Fruit fly (Drosophila melanogaster): ENCODE data around the gene fz2.

The fz2 gene

DNA sequence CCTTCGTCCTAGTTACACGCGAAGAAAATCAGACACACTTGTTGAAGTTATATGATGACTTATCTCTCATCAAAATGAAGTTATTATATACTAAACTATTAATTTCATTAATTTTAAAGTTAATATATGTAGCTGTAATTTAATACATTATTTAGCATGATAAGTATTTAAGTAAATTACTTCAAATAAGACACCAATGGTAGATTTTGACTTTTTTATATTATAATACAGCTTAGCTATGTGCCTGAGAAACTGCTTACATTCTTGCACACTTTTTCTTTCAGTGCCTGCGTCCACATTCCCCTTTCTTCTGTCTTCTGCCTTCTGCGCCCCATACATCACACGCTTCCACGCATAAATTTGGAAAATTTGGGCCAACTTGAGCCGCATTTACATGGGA is 16.5 kb upstream of the fz2 start:
- no peak for TF ChIP-seq CG17801 (GFP tag; optimal IDR thresholded peaks at IDR 0.05; ENCODE audit: partially characterized antibody)

DNA sequence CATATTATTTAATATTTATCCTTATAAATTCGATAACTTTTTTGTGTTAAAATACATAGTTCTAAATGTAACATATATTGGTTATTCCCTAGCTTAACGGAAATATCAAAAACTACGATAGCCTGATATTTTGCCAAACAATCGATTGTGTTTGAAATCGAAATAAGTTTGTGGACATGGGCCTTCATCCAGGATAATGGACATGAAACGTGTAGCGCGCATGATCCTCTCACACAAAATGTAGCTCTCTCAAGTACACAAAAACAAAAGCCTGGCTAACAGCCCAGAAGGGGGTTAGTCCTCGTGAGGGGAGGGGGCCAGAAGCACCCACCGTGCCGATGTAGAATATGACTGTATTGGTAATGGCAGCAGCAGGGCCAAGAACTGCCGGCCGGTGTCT is 2.6 kb upstream of the fz2 start:
- TF ChIP-seq CG17801 (GFP tag; optimal IDR thresholded peaks at IDR 0.05; ENCODE audit: partially characterized antibody), result no peak

DNA sequence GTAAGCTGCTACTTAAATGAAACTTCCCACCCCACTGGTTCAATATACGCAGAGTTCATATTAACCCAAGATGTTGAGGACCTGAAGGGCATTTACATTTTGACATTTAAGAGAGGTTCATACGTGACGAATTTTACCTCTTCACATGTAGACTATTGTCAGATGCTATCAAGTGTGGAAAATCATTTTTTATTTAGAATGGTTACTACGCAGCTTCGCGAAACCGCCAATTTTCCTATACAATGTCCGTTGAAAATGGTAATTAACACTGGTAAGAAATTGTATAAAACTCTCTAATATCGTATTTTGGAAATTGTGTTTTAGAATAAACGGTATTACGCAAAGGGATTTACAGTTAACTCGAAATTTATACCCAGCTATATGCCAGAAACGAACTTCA is 1.4 kb upstream of the fz2 start:
- no peak for TF ChIP-seq CG17801 (GFP tag; optimal IDR thresholded peaks at IDR 0.05; ENCODE audit: partially characterized antibody)

DNA sequence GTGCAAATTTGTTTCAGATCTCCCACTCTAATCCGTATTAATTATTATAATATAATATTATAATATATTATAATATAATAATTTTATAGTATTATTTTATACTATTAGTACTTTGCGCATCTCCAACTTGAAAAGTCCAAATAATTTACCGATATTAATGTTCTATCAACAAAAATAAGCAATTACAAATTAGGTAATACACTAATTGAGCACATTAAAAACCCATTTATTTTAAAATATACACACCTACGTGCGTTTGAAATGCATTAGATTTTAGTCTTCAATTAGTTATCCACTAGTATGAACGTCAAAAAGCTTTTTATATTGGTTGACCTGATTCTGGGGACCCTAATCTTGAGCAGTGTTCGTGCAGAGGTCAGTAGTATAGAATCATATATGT is 887 bp upstream of the fz2 start, which contains the start of gene CG33647:
Gene CG33647, plus strand, starts transcription at position 301 of the 400 bp plus-strand sequence.
- no peak for TF ChIP-seq CG17801 (GFP tag; optimal IDR thresholded peaks at IDR 0.05; ENCODE audit: partially characterized antibody)

DNA sequence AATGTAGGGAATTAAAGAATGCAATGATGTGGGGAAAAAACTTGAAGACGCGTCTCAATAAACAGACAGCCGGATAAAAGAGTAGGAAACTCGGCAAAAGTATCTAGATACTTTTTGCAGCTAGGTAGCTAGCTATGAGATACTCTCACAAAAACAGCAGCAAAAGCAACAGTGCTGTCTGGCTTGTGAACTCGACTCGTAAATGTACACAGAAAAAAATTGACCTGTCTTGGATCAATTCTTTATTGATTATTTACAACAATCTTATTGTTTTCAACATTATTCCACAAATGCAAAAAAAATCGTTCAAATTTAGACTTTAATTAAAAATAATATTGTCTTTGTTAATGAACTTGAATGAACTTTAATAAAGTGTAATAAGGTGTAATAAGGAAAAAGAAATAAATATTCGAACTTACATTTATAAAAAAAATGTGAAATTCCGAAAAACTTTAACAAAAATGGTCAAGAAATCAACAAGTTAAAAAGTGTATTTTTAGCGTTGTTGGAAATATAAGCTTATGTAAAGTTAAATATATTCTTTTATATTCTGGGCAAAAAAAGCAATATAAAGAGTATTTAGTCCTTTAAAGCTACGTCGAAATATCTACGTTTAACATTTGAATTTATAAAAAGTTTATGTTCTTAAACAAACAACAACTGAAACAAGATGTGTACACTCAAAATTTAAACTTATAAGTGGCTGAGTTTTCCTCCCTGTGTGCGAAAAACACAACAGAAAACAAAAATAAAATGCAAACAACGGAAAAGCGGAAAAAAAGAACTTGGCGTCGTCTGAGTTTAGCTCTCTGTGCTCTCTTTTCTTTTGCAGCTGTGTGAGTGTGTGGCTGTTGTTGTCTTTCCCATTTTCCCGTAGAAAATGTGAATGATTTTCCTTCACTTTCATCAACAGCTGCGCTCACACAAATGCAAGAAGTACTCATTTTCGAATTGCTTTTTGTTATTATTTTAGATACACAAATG is 1.1 kb downstream of the fz2 start:
- TF ChIP-seq CG17801 (GFP tag; optimal IDR thresholded peaks at IDR 0.05; ENCODE audit: partially characterized antibody), result no peak

DNA sequence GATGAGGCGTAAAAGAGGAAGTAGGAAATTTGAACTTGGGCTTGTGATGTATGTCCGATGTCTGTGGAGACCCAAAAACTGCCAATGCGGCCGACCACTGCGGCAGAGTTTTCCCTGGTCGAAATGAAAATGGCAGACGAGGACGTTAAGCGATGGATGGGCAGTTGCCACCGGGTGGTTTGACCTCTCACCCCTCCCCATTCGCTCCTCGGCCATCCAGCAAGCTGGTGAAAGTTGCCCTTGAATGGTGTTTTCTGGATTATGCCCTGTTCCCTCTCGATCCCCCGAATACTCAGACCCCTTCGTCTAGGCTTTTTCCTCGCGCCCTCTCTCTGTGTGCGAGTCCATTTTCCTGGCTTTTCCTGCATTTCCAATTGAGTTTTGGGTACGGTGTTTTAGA is 3.6 kb downstream of the fz2 start:
- no peak for TF ChIP-seq CG17801 (GFP tag; optimal IDR thresholded peaks at IDR 0.05; ENCODE audit: partially characterized antibody)

DNA sequence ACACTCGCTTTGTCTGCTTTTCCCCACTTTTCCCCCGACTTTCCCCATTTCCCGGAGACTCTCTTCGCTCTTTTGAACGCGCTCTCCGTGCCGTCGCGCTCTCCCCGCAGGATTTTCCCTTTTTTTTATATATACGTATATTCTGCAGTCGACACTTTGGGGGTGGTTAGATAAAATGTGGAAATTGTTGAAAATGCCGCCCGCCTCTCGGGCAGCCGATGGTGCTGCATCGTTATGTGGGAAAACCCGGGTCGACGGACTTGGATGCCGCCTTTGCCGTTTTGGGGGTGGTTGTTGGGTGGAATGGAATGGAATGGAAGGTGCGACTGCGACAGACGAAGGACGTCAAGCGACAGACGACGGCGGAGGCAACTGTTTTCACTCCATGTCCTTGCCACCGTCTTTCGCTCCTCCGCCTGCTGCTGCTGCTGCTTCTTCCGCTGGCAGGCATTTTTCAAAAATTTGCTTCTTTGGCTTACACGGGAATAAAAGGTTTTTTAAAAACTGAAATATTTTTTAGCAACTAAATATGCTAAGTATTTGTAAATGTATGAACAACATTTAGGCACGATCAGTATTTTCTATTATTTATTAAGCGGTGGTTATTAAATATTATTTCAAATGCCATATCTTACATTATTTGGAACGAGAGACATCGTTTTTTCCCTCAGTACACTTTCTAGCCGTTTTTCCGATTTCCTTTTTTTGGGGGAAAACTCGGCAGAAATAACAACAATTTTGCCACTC is 4.2 kb downstream of the fz2 start:
- no peak for TF ChIP-seq CG17801 (GFP tag; optimal IDR thresholded peaks at IDR 0.05; ENCODE audit: partially characterized antibody)

DNA sequence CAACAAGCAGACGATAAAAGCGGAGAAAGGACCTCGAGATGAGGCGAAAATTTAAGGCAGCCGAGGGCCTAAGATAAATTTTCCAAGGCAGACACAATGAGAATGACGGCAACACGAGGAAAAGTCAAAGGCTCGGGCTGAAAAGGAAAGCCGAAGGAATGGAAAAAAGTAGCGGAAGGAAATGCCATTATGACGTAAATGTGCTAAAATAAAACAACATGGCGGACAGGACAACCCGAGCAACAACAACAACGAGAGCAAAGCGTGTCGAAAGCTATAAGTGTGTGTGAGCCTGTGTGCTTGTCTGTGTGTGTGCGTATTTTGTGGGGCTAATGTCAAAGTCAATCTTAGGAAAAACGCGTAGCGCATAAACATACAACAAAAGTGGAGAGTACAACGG is 5.7 kb downstream of the fz2 start:
- TF ChIP-seq CG17801 (GFP tag; optimal IDR thresholded peaks at IDR 0.05; ENCODE audit: partially characterized antibody), result no peak

DNA sequence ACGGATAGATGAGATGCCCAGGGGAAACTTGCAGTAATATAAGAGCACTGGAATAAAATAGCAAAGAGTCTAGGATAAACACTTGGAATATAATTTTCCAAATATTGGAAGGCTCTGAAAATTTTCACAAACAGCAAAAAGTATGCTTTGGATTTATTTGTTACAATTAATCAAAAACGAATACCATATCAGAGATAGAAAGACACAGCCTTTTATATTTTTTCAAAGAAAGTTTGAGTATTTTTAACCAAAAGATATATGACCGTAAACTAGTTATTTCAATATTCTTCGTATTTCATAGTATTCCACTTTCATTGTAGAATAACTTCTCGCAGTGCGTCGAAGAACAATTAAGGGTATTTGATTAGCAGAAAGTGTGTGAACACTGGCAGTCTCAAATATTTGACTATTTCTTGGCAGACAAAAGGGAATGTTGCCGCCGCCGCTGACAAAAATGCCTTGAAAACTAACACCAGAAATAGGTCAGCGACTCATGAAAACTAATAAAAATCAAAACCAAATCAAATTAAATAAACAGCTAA is 6.2 kb downstream of the fz2 start:
- no peak for TF ChIP-seq CG17801 (GFP tag; optimal IDR thresholded peaks at IDR 0.05; ENCODE audit: partially characterized antibody)

DNA sequence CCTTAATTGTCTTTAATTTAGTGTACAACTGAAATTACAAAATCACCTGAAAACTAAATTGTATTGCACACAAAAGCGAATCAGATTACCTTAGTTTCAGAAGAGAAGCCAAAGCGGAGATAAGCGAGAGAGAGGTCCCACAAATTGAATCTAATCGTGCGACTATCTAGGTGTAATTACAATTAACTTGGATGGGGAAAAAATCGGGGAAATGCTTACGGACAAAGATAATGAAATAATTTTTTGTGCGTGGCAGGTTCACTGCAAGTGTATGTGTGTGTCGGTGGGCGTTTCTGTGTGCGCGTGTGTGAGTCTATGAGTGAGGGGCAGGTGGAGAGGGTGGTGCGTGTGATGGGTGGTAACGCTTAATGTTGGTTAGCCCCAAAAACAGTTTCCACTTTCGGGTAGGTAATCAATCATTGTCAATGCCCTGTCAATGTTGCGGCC is 6.8 kb downstream of the fz2 start:
- no peak for TF ChIP-seq CG17801 (GFP tag; optimal IDR thresholded peaks at IDR 0.05; ENCODE audit: partially characterized antibody)

DNA sequence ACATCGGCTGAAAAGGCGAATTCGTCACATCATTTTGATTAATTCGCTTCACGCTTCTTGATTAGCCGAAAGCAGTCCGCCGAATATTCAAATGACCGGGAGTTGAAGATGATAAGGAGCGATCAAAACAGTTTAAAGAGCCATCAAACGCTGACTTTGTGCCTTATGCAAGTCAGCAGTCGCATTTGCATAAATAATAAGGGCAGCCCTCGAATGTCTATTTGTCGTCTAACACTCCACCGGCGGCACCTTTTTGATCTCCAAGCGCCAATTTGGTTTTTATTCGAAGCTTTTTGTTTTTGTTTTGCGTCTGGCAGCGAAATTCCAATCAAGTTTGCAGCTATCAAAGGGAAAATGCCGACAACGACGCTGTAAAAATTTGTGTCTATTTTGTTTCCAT is 9.5 kb downstream of the fz2 start:
- no peak for TF ChIP-seq CG17801 (GFP tag; optimal IDR thresholded peaks at IDR 0.05; ENCODE audit: partially characterized antibody)

DNA sequence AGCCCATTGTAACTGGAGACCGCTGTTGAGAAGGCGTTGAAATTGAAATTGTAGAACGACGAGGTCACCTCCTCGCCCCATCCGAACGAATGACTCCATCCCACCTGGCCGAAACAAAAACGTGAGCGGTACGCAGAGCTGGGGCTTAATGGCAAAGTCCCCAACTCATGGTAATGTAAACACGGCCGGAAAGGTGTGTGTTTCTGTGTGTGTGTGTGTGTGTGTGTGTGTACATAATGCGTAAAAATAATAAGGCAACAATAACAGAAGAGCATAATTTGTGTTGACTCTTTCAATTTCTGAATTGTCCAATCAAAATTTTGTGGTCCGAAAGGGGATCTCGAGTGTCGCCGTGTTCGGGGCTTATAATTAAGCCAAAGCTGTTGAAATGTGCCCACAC is 13.7 kb downstream of the fz2 start:
- TF ChIP-seq CG17801 (GFP tag; optimal IDR thresholded peaks at IDR 0.05; ENCODE audit: partially characterized antibody), result no peak

DNA sequence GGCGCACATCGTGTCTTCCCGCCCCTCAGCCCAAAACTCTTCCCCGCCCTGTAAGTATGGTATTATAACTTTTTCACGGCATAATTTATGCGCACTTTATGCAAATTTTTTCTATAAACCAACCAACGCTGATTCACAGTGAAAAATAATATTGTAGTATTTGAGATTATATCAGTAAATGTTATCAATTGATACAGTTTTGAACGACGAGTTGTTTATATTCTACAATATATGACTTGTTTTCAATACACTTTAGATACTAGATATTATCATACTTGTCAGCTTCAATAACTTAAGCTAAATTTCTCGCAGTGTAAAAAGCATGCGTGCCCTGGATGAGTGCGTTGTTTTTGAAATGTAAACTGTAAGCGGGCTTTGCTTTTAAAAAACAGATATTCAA is 18.8 kb downstream of the fz2 start:
- no peak for TF ChIP-seq CG17801 (GFP tag; optimal IDR thresholded peaks at IDR 0.05; ENCODE audit: partially characterized antibody)

DNA sequence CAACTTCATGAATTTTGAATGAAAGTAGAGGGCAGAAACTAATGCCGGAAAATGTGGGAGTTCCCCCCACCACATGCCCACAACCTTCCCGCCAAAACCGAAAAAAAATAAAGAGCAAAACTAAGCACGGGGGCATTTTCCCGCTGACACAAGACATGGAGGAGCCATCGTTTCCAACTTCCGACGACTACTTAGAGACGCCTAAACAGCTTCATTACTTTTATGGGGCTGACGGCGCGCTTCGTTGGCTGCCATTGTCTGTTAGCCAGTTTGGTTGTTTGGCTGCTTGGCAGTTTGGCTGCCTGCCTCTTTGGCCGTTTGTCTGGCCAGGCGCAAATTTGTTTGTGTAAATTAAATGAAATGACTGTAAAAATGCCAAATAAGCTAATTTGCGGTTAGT is 20.9 kb downstream of the fz2 start:
- TF ChIP-seq CG17801 (GFP tag; optimal IDR thresholded peaks at IDR 0.05; ENCODE audit: partially characterized antibody), result no peak

DNA sequence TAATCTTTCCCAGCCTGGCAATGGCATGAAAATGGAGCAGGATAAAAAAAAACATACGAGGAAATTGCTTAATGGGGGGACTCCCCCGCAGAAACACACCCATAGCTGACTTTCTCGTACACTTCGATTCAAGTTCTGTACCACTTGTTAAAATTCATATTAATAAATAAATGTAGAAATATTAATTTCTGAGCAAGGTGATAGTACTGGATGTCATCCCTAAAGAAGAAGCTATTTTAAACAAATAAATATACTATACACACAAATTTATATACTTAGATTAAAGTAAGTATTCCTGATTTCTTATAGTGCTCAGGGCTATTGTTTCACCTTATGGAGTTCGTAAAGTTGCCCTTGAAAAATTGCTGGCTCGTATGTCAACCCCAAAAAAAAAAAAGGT is 29.4 kb downstream of the fz2 start:
- no peak for TF ChIP-seq CG17801 (GFP tag; optimal IDR thresholded peaks at IDR 0.05; ENCODE audit: partially characterized antibody)

DNA sequence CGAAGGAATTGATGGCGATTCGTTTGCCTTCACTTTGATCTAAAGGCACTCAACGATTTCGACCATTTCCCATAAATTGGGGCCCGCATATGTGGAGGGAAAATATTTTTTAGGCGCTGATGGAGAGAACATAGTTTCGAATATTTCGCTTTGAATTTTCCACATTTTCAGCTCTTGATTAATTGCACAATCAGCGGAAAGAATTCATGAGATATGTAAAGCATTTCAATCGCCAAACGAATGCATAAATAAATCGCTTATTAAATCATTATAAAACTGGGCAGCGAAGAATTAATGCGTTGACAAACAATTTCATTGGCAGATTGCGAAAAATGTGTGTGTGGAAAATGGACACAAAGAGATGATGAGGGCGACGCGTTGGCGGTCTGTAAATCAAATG is 30.8 kb downstream of the fz2 start:
- no peak for TF ChIP-seq CG17801 (GFP tag; optimal IDR thresholded peaks at IDR 0.05; ENCODE audit: partially characterized antibody)
